Worm (Caenorhabditis elegans) whole organism, L1 larva: Measurements from ENCODE around the gene hir-1.

Experiments
- F16B12.6 ChIP-seq: fragments of 150-350 bp; optimal IDR thresholded peaks from 2 replicates; lab custom pipeline; 2014; ENCODE audit warnings: missing biosample characterization, missing genetic modification characterization
- ceh-88 ChIP-seq: fragments of 200-800 bp; sonication (Bioruptor generic); IDR thresholded peaks from 2 replicates; pipeline ENCODE4 v1.3.6; 2022; ENCODE audit warnings: missing genetic modification characterization, missing compliant biosample characterization
- hlh-17 ChIP-seq: fragments of 200-800 bp; sonication (Bioruptor generic); optimal IDR thresholded peaks from 2 replicates; lab custom pipeline; 2018; ENCODE audit warnings: missing genetic modification characterization, mild to moderate bottlenecking, missing compliant biosample characterization, moderate library complexity, borderline replicate concordance
- hlh-4 ChIP-seq: sonication (generic microtip); optimal IDR thresholded peaks from 2 replicates; lab custom pipeline; 2016; ENCODE audit warnings: mild to moderate bottlenecking, missing genetic modification characterization, missing compliant biosample characterization
- lin-35 ChIP-seq, 2 experiments: fragments of 150-350 bp; optimal IDR thresholded peaks; 2 replicates each; lab custom pipeline; 2014; ENCODE audit warnings: missing biosample characterization in 2 of 2, missing genetic modification characterization in 2 of 2, missing genetic modification reagents in 2 of 2
- lin-39 ChIP-seq: fragments of 150-350 bp; optimal IDR thresholded peaks from 2 replicates; lab custom pipeline; 2014; ENCODE audit warnings: missing biosample characterization, missing genetic modification reagents, missing genetic modification characterization
- nhr-76 ChIP-seq: sonication (generic microtip); optimal IDR thresholded peaks from 2 replicates; lab custom pipeline; 2017; ENCODE audit warnings: missing biosample characterization, missing genetic modification characterization
- pax-3 ChIP-seq: fragments of 200-800 bp; sonication (Bioruptor generic); optimal IDR thresholded peaks from 2 replicates; lab custom pipeline; 2018; ENCODE audit warnings: mild to moderate bottlenecking, missing genetic modification characterization, moderate library complexity, missing compliant biosample characterization

DNA sequence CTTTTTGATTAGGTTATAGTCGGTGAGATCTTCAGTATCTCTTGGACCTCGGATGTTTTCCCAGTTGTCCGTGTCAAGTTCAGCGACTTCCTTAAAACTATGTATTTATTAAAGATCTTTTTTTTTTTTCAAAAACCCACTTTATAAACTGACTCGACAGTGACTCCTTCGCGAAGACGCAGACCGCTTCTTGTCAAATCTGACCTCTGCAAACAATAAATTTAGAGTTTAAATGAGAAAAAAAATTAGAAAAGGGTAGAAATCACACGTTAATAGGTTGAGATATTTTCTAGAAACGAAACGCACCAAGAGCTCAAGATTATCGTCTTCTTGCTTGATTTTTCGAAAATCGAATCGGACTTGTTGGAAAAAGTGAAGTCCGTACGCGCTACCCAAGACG, 13.8 kb downstream of the hir-1 start, which contains the start of gene C24G6.8:
- no peak for TF ChIP-seq nhr-76 (tag; lab: Kevin White, UChicago)
- no peak for TF ChIP-seq lin-35 (GFP tag; optimal IDR thresholded peaks at IDR 0.05; lab: Kevin White, UChicago)
- no peak for TF ChIP-seq pax-3 (tag; lab: Kevin White, UChicago)
- no peak for TF ChIP-seq ceh-88 (GFP tag; lab: Robert Waterston, UW)
- TF ChIP-seq hlh-4 (tag; lab: Kevin White, UChicago), result no peak
- no peak for TF ChIP-seq hlh-17
- no peak for TF ChIP-seq lin-39 (tag; lab: Kevin White, UChicago)
- no peak for TF ChIP-seq F16B12.6 (tag; lab: Kevin White, UChicago)
